Worm (Caenorhabditis elegans): ENCODE results near the gene vab-2.

- TF ChIP-seq ztf-6 (GFP tag; IDR thresholded peaks at IDR 0.05): no peak
- no peak for TF ChIP-seq ama-1 (optimal IDR thresholded peaks at IDR 0.05)
- no peak for TF ChIP-seq ama-1 (GFP tag; optimal IDR thresholded peaks at IDR 0.05)
- TF ChIP-seq mel-28 (tag; optimal IDR thresholded peaks at IDR 0.05; ENCODE audit: borderline replicate concordance): no peak
- TF ChIP-seq athp-1 (tag; optimal IDR thresholded peaks at IDR 0.05): no peak
Observed at ce11 chrIV:3803252-3803651, 36.6 kb upstream of the vab-2 start, which contains the start of the genes algn-14 and M02B7.2.
